Worm (Caenorhabditis elegans): ENCODE measurements around the gene Y41C4A.11.

DNA sequence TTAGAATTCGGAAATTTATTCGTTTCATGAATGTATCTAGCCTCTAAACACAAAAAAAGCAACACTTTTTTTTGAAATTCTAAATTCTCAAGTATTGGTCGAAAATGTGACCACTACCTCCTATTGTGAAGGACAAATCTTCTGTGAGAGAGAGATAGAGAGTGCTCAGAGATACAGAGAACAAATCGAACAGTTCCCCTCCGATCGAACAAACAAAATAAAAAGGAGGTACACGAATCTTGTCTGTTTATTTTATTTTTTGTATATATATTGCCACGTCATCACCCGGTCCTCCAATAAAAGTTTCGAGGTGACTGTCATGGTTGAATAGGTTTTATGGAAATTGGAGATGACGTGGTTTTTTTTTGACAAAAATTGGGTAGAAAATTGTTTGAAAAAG, 21.2 kb downstream of the Y41C4A.11 start:
- TF ChIP-seq B0310.2 (tag; optimal IDR thresholded peaks at IDR 0.05) (no peak), ama-1 (optimal IDR thresholded peaks at IDR 0.05) (no peak), F13C5.2 (tag; optimal IDR thresholded peaks at IDR 0.05) (no peak), ets-7 (tag; optimal IDR thresholded peaks at IDR 0.05) (no peak), sea-1 (GFP tag; conservative IDR thresholded peaks at IDR 0.05) (no peak), tbx-37 (GFP tag; conservative IDR thresholded peaks at IDR 0.05) (no peak), aly-1 (tag; optimal IDR thresholded peaks at IDR 0.05) (no peak), flt-1 (GFP tag; IDR thresholded peaks at IDR 0.05) (no peak), pes-1 (GFP tag; IDR thresholded peaks at IDR 0.05) (no peak), hnd-1 (tag; optimal IDR thresholded peaks at IDR 0.05) (no peak), hmbx-1 (tag; optimal IDR thresholded peaks at IDR 0.05) (no peak), scrt-1 (GFP tag; IDR thresholded peaks at IDR 0.05) (no peak), tra-4 (tag; optimal IDR thresholded peaks at IDR 0.05) (no peak), tbx-11 (GFP tag; IDR thresholded peaks at IDR 0.05) (no peak)

Data from whole organism, early embryonic.